Worm (Caenorhabditis elegans): ENCODE measurements around the gene mrpl-50.

DNA sequence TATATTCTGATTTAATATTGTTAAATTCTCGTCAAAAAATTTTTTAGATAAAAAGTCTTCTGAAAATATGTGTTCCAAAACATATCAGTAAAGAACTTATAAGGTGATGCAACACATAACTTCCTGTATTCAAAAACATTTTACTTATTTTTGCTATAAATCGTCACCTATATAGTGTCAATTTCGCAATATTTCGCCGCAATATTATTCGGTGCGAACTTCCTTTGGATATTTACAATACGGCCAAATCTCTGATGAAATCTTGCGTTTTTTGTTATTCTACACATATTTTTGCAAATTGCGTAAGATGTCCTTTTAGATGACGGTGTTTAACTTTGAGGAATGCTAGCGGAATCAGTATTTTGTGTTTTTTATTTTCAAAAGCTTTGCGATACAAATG lies 8.2 kb upstream of the mrpl-50 start:
- TF ChIP-seq aha-1 (tag): peak; percentile 89
- TF ChIP-seq dmd-6 (GFP tag; IDR thresholded peaks at IDR 0.05): no peak
- TF ChIP-seq hlh-11 (tag; optimal IDR thresholded peaks at IDR 0.05): no peak
- no peak for TF ChIP-seq sdz-12 (GFP tag; optimal IDR thresholded peaks at IDR 0.05)
- no peak for TF ChIP-seq mep-1 (tag; optimal IDR thresholded peaks at IDR 0.05)
- TF ChIP-seq fos-1 (tag; optimal IDR thresholded peaks at IDR 0.05): no peak
- TF ChIP-seq nhr-25 (tag; optimal IDR thresholded peaks at IDR 0.05; ENCODE audit: borderline replicate concordance, insufficient read depth): no peak
- no peak for TF ChIP-seq ztf-11 (tag; optimal IDR thresholded peaks at IDR 0.05)
- TF ChIP-seq R02D3.7 (tag; optimal IDR thresholded peaks at IDR 0.05): no peak
- TF ChIP-seq jun-1 (tag; optimal IDR thresholded peaks at IDR 0.05): no peak

All from whole organism, L4 larva.